Worm (Caenorhabditis elegans): ENCODE results near the gene E04F6.9.

The E04F6.9 gene

DNA sequence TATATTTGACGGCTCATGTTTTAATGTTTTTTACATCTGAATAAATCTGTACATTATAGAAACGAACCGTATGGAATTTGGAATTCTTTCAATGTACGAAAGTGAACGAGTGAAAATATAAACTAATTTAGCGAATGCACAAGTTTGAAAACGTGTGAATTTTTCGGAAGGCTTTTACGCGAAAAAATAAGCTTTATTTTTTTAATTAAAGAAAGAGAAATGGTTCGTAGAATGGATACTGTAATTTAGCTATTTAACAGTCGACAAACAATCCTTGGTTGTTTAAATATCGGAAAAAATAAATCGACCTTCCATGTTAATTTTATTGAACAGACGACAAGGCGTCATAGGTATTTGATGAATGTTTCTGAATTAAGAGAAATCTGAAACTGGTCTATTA lies 16.4 kb downstream of the E04F6.9 start, which contains the start of gene acdh-12:
TSS of gene acdh-12 (minus strand) at position 101 of the 400 bp plus-strand sequence.
- no peak for TF ChIP-seq W03F9.2 (tag; optimal IDR thresholded peaks at IDR 0.05)
- TF ChIP-seq dao-5 (tag; optimal IDR thresholded peaks at IDR 0.05), result no peak

DNA sequence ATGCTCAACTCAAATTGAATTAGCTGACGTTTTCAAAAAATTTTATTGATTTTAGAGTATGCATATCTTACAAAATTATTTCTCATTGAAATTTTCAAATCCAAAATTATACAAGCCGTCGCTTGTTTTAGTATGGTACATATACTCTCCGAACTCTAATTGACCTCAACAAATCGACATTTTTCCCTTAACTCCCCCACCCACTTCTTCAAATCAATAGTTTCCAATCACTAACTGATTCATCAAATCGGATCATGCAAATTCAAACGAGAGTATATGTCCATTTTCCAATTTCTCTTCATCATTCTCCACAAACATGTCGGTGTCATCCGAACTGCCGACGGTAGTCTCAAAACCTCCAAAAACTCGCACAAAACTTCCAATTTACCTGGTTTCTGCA lies 22.8 kb downstream of the E04F6.9 start, which contains the start of gene E04F6.4:
TSS of gene E04F6.4 (plus strand) at position 301 of the 400 bp plus-strand sequence.
- TF ChIP-seq him-1 (tag; optimal IDR thresholded peaks at IDR 0.05), result no peak
- no peak for TF ChIP-seq W03F9.2 (tag; optimal IDR thresholded peaks at IDR 0.05)
- TF ChIP-seq dao-5 (tag; optimal IDR thresholded peaks at IDR 0.05), result no peak

DNA sequence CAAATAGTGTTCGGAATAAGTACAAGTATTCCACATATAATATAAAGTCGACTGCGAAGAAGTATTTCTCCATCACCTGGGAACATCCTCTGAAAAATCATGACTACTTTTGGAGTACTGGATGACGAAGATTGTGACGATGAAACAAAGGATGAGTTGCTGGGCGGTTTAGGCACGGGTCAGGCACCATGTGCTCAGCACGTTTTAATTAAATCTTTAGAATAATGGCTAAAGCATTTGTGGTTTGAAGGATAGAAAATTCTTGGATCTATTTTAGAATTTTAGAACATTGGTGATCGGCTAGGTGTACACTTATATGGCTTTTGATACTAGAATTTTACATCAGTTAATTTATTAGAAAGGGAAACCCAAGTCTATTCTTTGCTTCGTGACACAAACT lies 24.8 kb downstream of the E04F6.9 start, which contains the start of gene C27H5.6:
TSS of gene C27H5.6 (minus strand) at position 101 of the 400 bp plus-strand sequence.
- TF ChIP-seq dao-5 (tag; optimal IDR thresholded peaks at IDR 0.05) (no peak), W03F9.2 (tag; optimal IDR thresholded peaks at IDR 0.05) (no peak), him-1 (tag; optimal IDR thresholded peaks at IDR 0.05) (no peak)

DNA sequence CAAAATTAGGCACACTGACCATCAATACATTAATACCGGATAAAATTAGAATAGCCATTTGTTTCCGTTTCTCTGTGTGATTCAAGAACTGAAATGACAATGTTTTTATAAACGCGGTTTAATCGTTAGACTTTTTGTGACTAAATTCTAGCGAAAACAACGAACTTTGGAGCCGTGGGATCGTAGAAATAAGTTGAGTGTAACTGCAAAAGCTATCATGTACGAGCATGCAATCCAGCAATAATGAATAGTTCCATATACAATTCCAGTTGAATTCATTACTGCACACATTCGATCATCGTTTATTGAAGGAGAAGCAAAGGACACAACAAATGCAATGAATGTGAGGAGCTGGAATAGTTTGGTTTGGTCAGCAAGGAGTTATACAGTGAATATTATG lies 25.8 kb downstream of the E04F6.9 start:
- no peak for TF ChIP-seq dao-5 (tag; optimal IDR thresholded peaks at IDR 0.05)
- no peak for TF ChIP-seq W03F9.2 (tag; optimal IDR thresholded peaks at IDR 0.05)
- TF ChIP-seq him-1 (tag; optimal IDR thresholded peaks at IDR 0.05), result no peak

ce11 chrII:7183493-7184272 lies 28.3 kb downstream of the E04F6.9 start, which contains the start of gene pdl-1:
Gene pdl-1 (plus strand): TSS chrII:7183801.
- peak; percentile 80 for TF ChIP-seq him-1 (tag; optimal IDR thresholded peaks at IDR 0.05)
- TF ChIP-seq dao-5 (tag; optimal IDR thresholded peaks at IDR 0.05), result peak; percentile 94
- peak; percentile 51 for TF ChIP-seq W03F9.2 (tag; optimal IDR thresholded peaks at IDR 0.05)

ce11 chrII:7182630-7183029 lies 29.3 kb downstream of the E04F6.9 start:
- TF ChIP-seq him-1 (tag; optimal IDR thresholded peaks at IDR 0.05), result no peak
- no peak for TF ChIP-seq W03F9.2 (tag; optimal IDR thresholded peaks at IDR 0.05)
- no peak for TF ChIP-seq dao-5 (tag; optimal IDR thresholded peaks at IDR 0.05)

DNA sequence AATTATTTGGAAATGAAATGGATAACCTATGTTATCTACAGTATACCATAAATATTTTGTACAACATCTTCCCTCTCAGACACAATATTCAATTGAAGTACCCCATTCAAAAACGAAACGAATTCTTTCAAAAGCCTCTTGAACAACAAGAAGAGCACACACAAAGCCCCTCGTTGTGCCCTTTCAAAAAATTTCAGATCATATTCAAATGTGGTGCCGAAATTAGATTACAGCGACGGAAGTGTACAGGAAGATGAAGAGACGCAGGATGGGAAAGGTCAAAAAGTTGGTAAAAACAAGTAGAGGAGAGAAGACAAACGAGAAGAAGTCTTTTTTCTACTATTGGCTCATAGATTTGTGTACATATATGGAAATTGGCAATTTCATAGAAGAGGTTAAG lies 35.9 kb downstream of the E04F6.9 start:
- TF ChIP-seq dao-5 (tag; optimal IDR thresholded peaks at IDR 0.05) (no peak), W03F9.2 (tag; optimal IDR thresholded peaks at IDR 0.05) (no peak), him-1 (tag; optimal IDR thresholded peaks at IDR 0.05) (no peak)

DNA sequence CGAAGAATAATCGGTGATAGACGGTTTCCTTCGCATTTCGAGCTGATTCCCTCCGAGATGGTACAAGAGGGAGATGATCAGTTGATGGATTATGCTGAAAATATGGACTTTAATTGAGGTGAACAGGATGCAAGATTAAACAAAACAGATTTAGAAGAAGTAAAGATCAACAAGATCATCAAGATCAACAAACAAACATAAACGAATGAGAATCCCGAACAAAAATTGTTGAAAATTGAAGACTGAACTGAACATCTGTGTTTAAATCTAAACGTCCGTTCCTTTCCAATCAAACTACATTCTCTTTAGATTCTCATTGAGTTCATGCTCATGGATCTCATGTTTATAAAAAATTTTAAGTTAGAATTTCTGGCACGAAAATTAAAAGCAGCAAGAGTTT lies 37.1 kb downstream of the E04F6.9 start, which contains the start of gene glc-4:
TSS of gene glc-4 (minus strand) at position 101 of the 400 bp plus-strand sequence.
- TF ChIP-seq dao-5 (tag; optimal IDR thresholded peaks at IDR 0.05), result no peak
- TF ChIP-seq him-1 (tag; optimal IDR thresholded peaks at IDR 0.05), result no peak
- TF ChIP-seq W03F9.2 (tag; optimal IDR thresholded peaks at IDR 0.05), result no peak

DNA sequence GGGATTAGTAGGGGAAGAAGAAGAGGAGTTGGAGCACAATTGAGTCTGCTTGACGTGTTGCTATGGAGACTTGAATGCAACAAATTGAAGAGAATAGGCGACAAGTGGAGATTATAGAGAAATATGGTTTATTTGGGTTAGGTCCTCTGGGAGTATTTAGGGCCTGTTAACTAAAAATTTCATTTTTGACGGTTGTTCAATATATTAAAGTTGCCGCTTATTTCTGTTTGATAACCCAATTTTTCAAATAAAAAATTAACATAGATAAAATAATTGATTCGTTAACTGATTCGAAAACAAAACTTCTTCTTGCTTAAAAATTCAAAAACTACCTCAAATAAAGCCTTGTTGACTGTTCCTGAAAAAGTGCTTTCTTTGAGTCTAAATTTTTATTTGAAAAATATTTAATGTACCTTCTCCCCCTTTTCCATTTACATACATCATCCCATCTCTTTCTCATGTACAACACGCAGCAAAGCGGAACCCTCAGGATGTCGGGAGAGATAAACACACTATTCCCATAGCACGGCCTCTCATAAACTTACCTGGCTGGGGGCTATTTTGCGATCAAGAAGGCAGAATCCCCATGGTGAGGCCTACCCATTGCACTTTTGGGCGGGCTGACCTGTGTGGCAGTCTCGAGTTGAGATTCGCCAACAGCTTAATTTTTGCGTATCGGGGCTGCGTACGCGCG lies 40.5 kb downstream of the E04F6.9 start, which contains the start of gene dyf-13:
TSS of gene dyf-13 (minus strand) at position 51 of the 694 bp plus-strand sequence.
- TF ChIP-seq W03F9.2 (tag; optimal IDR thresholded peaks at IDR 0.05) (no peak), him-1 (tag; optimal IDR thresholded peaks at IDR 0.05) (no peak), dao-5 (tag; optimal IDR thresholded peaks at IDR 0.05) (no peak)

ce11 chrII:7168712-7169111 lies 43.2 kb downstream of the E04F6.9 start, which contains the start of gene col-36:
Gene col-36 (minus strand): TSS chrII:7168812.
- no peak for TF ChIP-seq him-1 (tag; optimal IDR thresholded peaks at IDR 0.05)
- no peak for TF ChIP-seq W03F9.2 (tag; optimal IDR thresholded peaks at IDR 0.05)
- TF ChIP-seq dao-5 (tag; optimal IDR thresholded peaks at IDR 0.05), result no peak

DNA sequence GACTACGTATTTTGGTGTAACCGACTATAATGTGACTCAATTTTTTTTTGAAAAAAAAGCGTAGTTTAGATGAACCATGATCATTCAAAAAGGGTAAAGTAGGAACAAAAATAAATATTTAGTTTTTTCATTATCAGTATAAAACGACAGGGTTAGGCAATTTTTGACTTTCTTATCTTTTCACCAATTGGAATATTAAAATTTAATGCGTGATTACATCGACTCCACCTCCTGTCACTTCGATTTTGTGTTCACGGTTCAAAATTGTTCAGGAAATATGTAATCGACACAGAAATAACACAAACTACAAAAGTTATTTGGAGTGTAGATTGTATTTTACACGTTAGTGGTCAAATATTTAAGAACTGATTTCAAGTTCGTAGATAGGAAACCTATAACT lies 45.2 kb downstream of the E04F6.9 start:
- no peak for TF ChIP-seq dao-5 (tag; optimal IDR thresholded peaks at IDR 0.05)
- TF ChIP-seq him-1 (tag; optimal IDR thresholded peaks at IDR 0.05), result no peak
- no peak for TF ChIP-seq W03F9.2 (tag; optimal IDR thresholded peaks at IDR 0.05)

ce11 chrII:7165749-7166148 lies 46.2 kb downstream of the E04F6.9 start, which contains the start of gene mfsd-13.2:
Gene mfsd-13.2 (minus strand): TSS chrII:7165849.
- TF ChIP-seq him-1 (tag; optimal IDR thresholded peaks at IDR 0.05) (no peak), dao-5 (tag; optimal IDR thresholded peaks at IDR 0.05) (no peak), W03F9.2 (tag; optimal IDR thresholded peaks at IDR 0.05) (no peak)
